Worm (Caenorhabditis elegans): ENCODE results near the gene C44C1.6.

Gene C44C1.6

DNA sequence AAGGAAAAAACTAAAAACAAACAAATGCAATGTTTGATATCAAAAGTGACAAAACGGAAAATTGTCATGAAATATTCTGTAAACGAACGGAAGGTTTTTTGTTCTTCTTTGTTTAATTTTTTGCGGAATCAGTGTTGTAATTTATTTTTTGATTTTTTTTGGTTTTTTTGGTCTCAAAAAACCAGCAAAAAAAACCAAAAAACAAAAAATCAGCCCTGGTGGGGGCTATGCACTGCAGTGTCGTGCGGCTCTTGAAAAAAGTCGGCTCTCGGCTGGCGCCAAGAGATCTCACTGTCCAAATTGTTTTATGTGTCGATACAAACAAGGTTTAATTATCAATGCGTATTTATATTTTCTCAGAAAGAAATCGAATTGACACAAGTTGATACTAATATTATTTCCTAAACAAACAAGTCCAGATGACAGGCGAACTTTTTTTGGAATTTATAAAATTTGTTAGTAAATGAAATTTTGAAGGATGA is 42.4 kb upstream of the C44C1.6 start (continued):
- no peak for TF ChIP-seq egl-44 (GFP tag; IDR thresholded peaks at IDR 0.05)
- peak; percentile 16 for TF ChIP-seq K12H6.12 (tag; optimal IDR thresholded peaks at IDR 0.05)
- TF ChIP-seq K11D2.4 (GFP tag; IDR thresholded peaks at IDR 0.05): peak; percentile 70
- no peak for TF ChIP-seq madf-8 (GFP tag; conservative IDR thresholded peaks at IDR 0.05)
- no peak for TF ChIP-seq zfh-2 (GFP tag; conservative IDR thresholded peaks at IDR 0.05)
- no peak for TF ChIP-seq T07F8.4 (tag; optimal IDR thresholded peaks at IDR 0.05)
- TF ChIP-seq madf-3 (GFP tag; IDR thresholded peaks at IDR 0.05): 0 out of 2 replicates have a peak, but pooled peaks have one; percentile 57
- TF ChIP-seq tbx-9 (tag; optimal IDR thresholded peaks at IDR 0.05; ENCODE audit: borderline replicate concordance): no peak
- no peak for TF ChIP-seq ceh-27 (GFP tag; optimal IDR thresholded peaks at IDR 0.05)
- TF ChIP-seq F55B11.4 (tag; optimal IDR thresholded peaks at IDR 0.05; ENCODE audit: borderline replicate concordance, insufficient read depth): no peak
- TF ChIP-seq aptf-2 (GFP tag; conservative IDR thresholded peaks at IDR 0.05): no peak
- no peak for TF ChIP-seq zim-3 (tag; optimal IDR thresholded peaks at IDR 0.05)
- no peak for TF ChIP-seq akir-1 (GFP tag; optimal IDR thresholded peaks at IDR 0.05)
- peak; percentile 58 for TF ChIP-seq tlf-1 (GFP tag; optimal IDR thresholded peaks at IDR 0.05)
- no peak for TF ChIP-seq attf-5 (GFP tag; optimal IDR thresholded peaks at IDR 0.05)
- no peak for TF ChIP-seq Y79H2A.3 (GFP tag; conservative IDR thresholded peaks at IDR 0.05)
- TF ChIP-seq F57C9.4 (tag; optimal IDR thresholded peaks at IDR 0.05): no peak
- peak; percentile 45 for TF ChIP-seq repo-1 (tag; optimal IDR thresholded peaks at IDR 0.05)
- TF ChIP-seq sdz-38 (tag; optimal IDR thresholded peaks at IDR 0.05): no peak
- TF ChIP-seq ceh-100 (GFP tag; IDR thresholded peaks at IDR 0.05): no peak
- no peak for TF ChIP-seq let-526 (GFP tag; IDR thresholded peaks at IDR 0.05)
- no peak for TF ChIP-seq mxl-1 (tag; optimal IDR thresholded peaks at IDR 0.05)
- no peak for TF ChIP-seq aptf-3 (GFP tag; IDR thresholded peaks at IDR 0.05)
- TF ChIP-seq ztf-26 (tag; optimal IDR thresholded peaks at IDR 0.05): peak; percentile 36
- peak; percentile 26 for TF ChIP-seq atf-7 (tag; optimal IDR thresholded peaks at IDR 0.05)
- no peak for TF ChIP-seq Y67H2A.10 (GFP tag; conservative IDR thresholded peaks at IDR 0.05)
- TF ChIP-seq lsy-27 (tag; optimal IDR thresholded peaks at IDR 0.05; ENCODE audit: borderline replicate concordance, insufficient read depth): no peak
- no peak for TF ChIP-seq C17E4.6 (GFP tag; IDR thresholded peaks at IDR 0.05)
- no peak for TF ChIP-seq ccch-3 (GFP tag; optimal IDR thresholded peaks at IDR 0.05)
- TF ChIP-seq lag-1 (GFP tag; IDR thresholded peaks at IDR 0.05): no peak
- peak; percentile 7 for TF ChIP-seq chd-7 (tag; optimal IDR thresholded peaks at IDR 0.05)
- no peak for TF ChIP-seq ama-1 (optimal IDR thresholded peaks at IDR 0.05)
- TF ChIP-seq ama-1 (GFP tag; optimal IDR thresholded peaks at IDR 0.05): no peak
- no peak for TF ChIP-seq T26A5.8 (tag; optimal IDR thresholded peaks at IDR 0.05)
- no peak for TF ChIP-seq nfya-1 (tag; optimal IDR thresholded peaks at IDR 0.05; ENCODE audit: borderline replicate concordance, insufficient read depth)
- TF ChIP-seq dpff-1 (tag; optimal IDR thresholded peaks at IDR 0.05): no peak
- TF ChIP-seq nhr-27 (tag; optimal IDR thresholded peaks at IDR 0.05): no peak
- no peak for TF ChIP-seq nhr-120 (GFP tag; IDR thresholded peaks at IDR 0.05)
- no peak for TF ChIP-seq ets-4 (GFP tag; optimal IDR thresholded peaks at IDR 0.05)
- no peak for TF ChIP-seq die-1 (tag; optimal IDR thresholded peaks at IDR 0.05)
- TF ChIP-seq gei-17 (GFP tag; optimal IDR thresholded peaks at IDR 0.05): no peak
- TF ChIP-seq F57A8.1 (GFP tag; optimal IDR thresholded peaks at IDR 0.05): no peak
- TF ChIP-seq mes-4 (tag; optimal IDR thresholded peaks at IDR 0.05): no peak
- TF ChIP-seq athp-1 (tag; optimal IDR thresholded peaks at IDR 0.05): peak; percentile 25
- no peak for TF ChIP-seq Y53F4B.3 (GFP tag; IDR thresholded peaks at IDR 0.05)
- no peak for TF ChIP-seq him-1 (tag; optimal IDR thresholded peaks at IDR 0.05)
- TF ChIP-seq Y53G8AR.9 (GFP tag; conservative IDR thresholded peaks at IDR 0.05): peak; percentile 89
- 0 out of 2 replicates have a peak, but pooled peaks have one; percentile 31 for TF ChIP-seq lin-26 (GFP tag; IDR thresholded peaks at IDR 0.05)
- TF ChIP-seq lsl-1 (GFP tag; optimal IDR thresholded peaks at IDR 0.05): no peak
- TF ChIP-seq hmg-20 (GFP tag; IDR thresholded peaks at IDR 0.05): no peak; the same call in 1 of the 2 replicates

All from whole organism, young adult.